Fruit fly (Drosophila melanogaster): ENCODE results near the gene PhKgamma.

PhKgamma gene

DNA sequence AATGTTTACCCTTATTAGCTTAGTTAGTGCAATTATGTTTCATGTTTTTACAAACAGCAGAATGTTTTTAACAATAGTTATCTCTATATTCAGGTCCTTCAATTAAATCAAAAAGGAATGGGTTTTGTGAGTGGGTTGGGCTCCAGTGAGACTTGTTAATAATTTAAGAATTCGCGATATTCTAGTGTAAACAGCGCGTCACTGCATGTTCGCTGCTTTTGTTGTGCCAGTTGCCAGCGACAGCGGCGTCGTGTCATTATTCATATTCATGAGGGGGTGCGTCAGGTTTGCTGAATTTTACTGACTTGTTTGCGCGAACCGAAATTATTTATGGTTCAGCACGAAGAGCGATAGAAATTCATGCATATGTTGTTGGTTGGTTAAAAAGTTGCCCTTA lies 20.3 kb downstream of the PhKgamma start, which contains the start of gene Amun (continued):
- peak; percentile 41 for TF ChIP-seq vri (GFP tag; optimal IDR thresholded peaks at IDR 0.05)
- TF ChIP-seq CG31627 (GFP tag; optimal IDR thresholded peaks at IDR 0.05), result peak; percentile 62
- TF ChIP-seq eg (GFP tag; IDR thresholded peaks at IDR 0.05), result peak; percentile 41
- TF ChIP-seq dac (GFP tag; optimal IDR thresholded peaks at IDR 0.05), result no peak
- TF ChIP-seq Gug (GFP tag; IDR thresholded peaks at IDR 0.05), result no peak
- peak; percentile 39 for TF ChIP-seq topi (GFP tag; optimal IDR thresholded peaks at IDR 0.05)
- peak; percentile 53 for TF ChIP-seq OdsH (GFP tag; optimal IDR thresholded peaks at IDR 0.05)
- TF ChIP-seq CG6792 (GFP tag; optimal IDR thresholded peaks at IDR 0.05), result peak; percentile 43
- TF ChIP-seq salr (GFP tag; optimal IDR thresholded peaks at IDR 0.05), result peak in 1 of 2 experiments; percentile 63
- TF ChIP-seq Smox (GFP tag; optimal IDR thresholded peaks at IDR 0.05), result peak; percentile 63
- 0 out of 3 replicates have a peak, but pooled peaks have one; percentile 20 for TF ChIP-seq CG8119 (GFP tag; IDR thresholded peaks at IDR 0.05)
- TF ChIP-seq Met (GFP tag; optimal IDR thresholded peaks at IDR 0.05), result peak; percentile 40
- TF ChIP-seq net (GFP tag; optimal IDR thresholded peaks at IDR 0.05), result peak; percentile 44
- TF ChIP-seq CG6808 (GFP tag; optimal IDR thresholded peaks at IDR 0.05), result peak; percentile 36
- TF ChIP-seq CG34406 (GFP tag; optimal IDR thresholded peaks at IDR 0.05), result no peak
- TF ChIP-seq Hr4 (GFP tag; optimal IDR thresholded peaks at IDR 0.05), result peak; percentile 5

DNA sequence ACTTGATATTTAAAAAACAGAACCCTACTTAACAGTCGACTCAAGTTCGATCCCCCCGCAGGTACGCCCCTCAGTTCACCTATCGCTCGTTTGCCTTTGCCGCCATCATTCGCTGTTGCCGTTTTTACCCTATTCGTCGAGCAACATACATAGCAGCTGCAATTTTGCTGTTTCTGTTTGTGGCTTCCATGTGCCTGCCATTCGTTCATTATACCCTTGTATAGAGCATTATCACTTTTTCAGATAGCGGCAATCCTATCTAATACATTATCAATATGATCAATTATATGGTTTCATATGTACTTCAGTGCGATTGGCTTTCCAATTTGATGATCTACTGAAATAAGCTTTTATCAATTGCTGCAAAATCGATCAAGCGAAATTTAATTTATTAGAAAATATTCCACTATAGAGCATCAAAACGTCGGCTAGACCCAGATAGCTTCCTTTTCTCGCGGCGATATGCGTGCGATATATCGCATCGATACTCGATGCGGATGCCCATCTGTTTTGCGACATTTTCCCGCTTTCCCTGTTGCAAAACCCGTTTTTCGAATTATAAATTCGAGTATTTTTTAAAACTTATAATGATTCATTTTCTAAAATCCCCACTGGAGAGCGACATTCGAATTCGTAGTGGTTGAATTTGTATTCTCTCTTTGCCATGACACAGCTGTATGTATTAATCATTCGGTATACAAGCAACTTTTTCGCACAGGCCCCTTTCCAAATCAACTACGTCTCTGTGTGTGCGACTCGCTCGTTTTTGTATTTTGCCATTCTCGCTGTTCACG lies 21.2 kb downstream of the PhKgamma start:
- TF ChIP-seq Hr4 (GFP tag; optimal IDR thresholded peaks at IDR 0.05) (peak; percentile 87), Lpt (GFP tag; optimal IDR thresholded peaks at IDR 0.05) (peak; percentile 87), dsx (GFP tag; optimal IDR thresholded peaks at IDR 0.05; ENCODE audit: poor library complexity, severe bottlenecking) (peak; percentile 88), achi (GFP tag; optimal IDR thresholded peaks at IDR 0.05) (peak; percentile 82), CG8632 (GFP tag; optimal IDR thresholded peaks at IDR 0.05) (peak; percentile 91), CG16779 (tag; optimal IDR thresholded peaks at IDR 0.05) (peak; percentile 81), fd85E (GFP tag; optimal IDR thresholded peaks at IDR 0.05) (peak; percentile 69), eg (GFP tag; IDR thresholded peaks at IDR 0.05) (peak; percentile 77), cyc (GFP tag; optimal IDR thresholded peaks at IDR 0.05) (peak; percentile 90), Hr38 (GFP tag; optimal IDR thresholded peaks at IDR 0.05) (no peak), CG34406 (GFP tag; optimal IDR thresholded peaks at IDR 0.05) (peak; percentile 92), net (GFP tag; optimal IDR thresholded peaks at IDR 0.05) (peak; percentile 92), OdsH (GFP tag; optimal IDR thresholded peaks at IDR 0.05) (peak; percentile 92), CG9139 (GFP tag; optimal IDR thresholded peaks at IDR 0.05) (peak; percentile 84), Sox102F (GFP tag; optimal IDR thresholded peaks at IDR 0.05) (peak; percentile 92), salr (GFP tag; optimal IDR thresholded peaks at IDR 0.05) (peak; percentile 74), CG11762 (GFP tag; optimal IDR thresholded peaks at IDR 0.05; ENCODE audit: insufficient read depth) (peak; percentile 82), vri (GFP tag; optimal IDR thresholded peaks at IDR 0.05) (peak; percentile 76), CG11902 (GFP tag; optimal IDR thresholded peaks at IDR 0.05) (peak; percentile 85), CG15336 (GFP tag; IDR thresholded peaks at IDR 0.05) (peak; percentile 91), CG3919 (GFP tag; optimal IDR thresholded peaks at IDR 0.05) (peak; percentile 89), CG4318 (GFP tag; optimal IDR thresholded peaks at IDR 0.05) (peak; percentile 83), dac (GFP tag; optimal IDR thresholded peaks at IDR 0.05) (peak; percentile 73), Ets96B (tag; optimal IDR thresholded peaks at IDR 0.05) (peak; percentile 93), Hr39 (GFP tag; optimal IDR thresholded peaks at IDR 0.05) (peak; percentile 90), fd59A (GFP tag; optimal IDR thresholded peaks at IDR 0.05) (peak; percentile 86), Sox14 (GFP tag; optimal IDR thresholded peaks at IDR 0.05) (peak; percentile 93), CG32006 (GFP tag; optimal IDR thresholded peaks at IDR 0.05) (peak; percentile 94), Eip78C (GFP tag) (peak; percentile 99), fkh (GFP tag; optimal IDR thresholded peaks at IDR 0.05) (peak; percentile 37), CG8319 (GFP tag; optimal IDR thresholded peaks at IDR 0.05) (peak; percentile 81), CG6163 (GFP tag; IDR thresholded peaks at IDR 0.05) (peak; percentile 93), CG6276 (GFP tag; optimal IDR thresholded peaks at IDR 0.05) (peak; percentile 93), topi (GFP tag; optimal IDR thresholded peaks at IDR 0.05) (peak; percentile 93), lz (GFP tag; optimal IDR thresholded peaks at IDR 0.05) (peak; percentile 90), CG7368 (GFP tag; optimal IDR thresholded peaks at IDR 0.05) (peak; percentile 73), CG11294 (GFP tag; IDR thresholded peaks at IDR 0.05) (peak; percentile 67), acj6 (GFP tag; optimal IDR thresholded peaks at IDR 0.05) (peak; percentile 87), Smox (GFP tag; optimal IDR thresholded peaks at IDR 0.05) (peak; percentile 89), Sox15 (GFP tag; optimal IDR thresholded peaks at IDR 0.05) (peak; percentile 84), svp (GFP tag) (peak; percentile 95)

All from whole organism, prepupa.